Worm (Caenorhabditis elegans): Measurements from ENCODE around the gene C29F7.10.
A peak's percentile ranks its signal among the peaks of the same experiment; 100 is the strongest.

C29F7.10 gene

DNA sequence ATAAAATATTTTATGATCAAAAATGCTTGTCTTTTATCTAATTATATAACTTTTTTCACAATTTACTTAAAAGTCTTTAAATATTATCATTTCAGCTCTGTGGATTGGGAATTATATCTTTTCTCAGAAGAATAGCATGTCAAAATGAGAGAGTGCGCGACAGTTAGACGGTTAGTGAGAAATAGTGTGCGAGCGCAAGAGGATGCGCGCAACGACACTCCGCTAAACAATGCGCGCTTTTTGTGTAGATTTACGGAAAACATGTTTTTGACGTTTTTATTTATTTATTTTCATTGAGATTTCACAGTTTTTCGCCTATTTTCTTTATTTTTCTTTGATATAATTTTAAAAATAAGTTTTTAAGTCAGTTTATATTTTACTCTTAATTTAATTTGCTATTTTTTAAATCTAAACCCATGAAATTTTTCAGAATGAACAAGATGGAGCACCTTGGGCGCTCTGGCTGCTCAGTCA is 34.7 kb downstream of the C29F7.10 start, which contains the start of gene F02C12.3 (continued):
- peak; percentile 22 for TF ChIP-seq ceh-8 (GFP tag; optimal IDR thresholded peaks at IDR 0.05)
- peak; percentile 79 for TF ChIP-seq C16A3.4 (tag; optimal IDR thresholded peaks at IDR 0.05)
- no peak for TF ChIP-seq alr-1 (tag; optimal IDR thresholded peaks at IDR 0.05; ENCODE audit: borderline replicate concordance)
- peak; percentile 83 for TF ChIP-seq fos-1 (tag; optimal IDR thresholded peaks at IDR 0.05)
- TF ChIP-seq mdl-1 (tag; optimal IDR thresholded peaks at IDR 0.05) = peak in 1 of 2 experiments; percentile 82
- peak; percentile 88 for TF ChIP-seq irx-1 (tag; optimal IDR thresholded peaks at IDR 0.05)
- TF ChIP-seq F16B12.6 (tag; optimal IDR thresholded peaks at IDR 0.05) = peak; percentile 35
- TF ChIP-seq nhr-11 (tag; optimal IDR thresholded peaks at IDR 0.05) = peak; percentile 73
- peak in 1 of 2 experiments; percentile 75 for TF ChIP-seq ztf-11 (tag; optimal IDR thresholded peaks at IDR 0.05)
- no peak for TF ChIP-seq ces-1 (GFP tag; optimal IDR thresholded peaks at IDR 0.05)
- peak; percentile 89 for TF ChIP-seq isw-1 (GFP tag; IDR thresholded peaks at IDR 0.05)
- TF ChIP-seq zip-4 (GFP tag; optimal IDR thresholded peaks at IDR 0.05) = peak; percentile 72
- TF ChIP-seq fkh-10 (GFP tag; optimal IDR thresholded peaks at IDR 0.05) = no peak
- peak; percentile 56 for TF ChIP-seq sup-37 (GFP tag; optimal IDR thresholded peaks at IDR 0.05)
- peak; percentile 56 for TF ChIP-seq C04F5.9 (tag; optimal IDR thresholded peaks at IDR 0.05)
- peak; percentile 91 for TF ChIP-seq jun-1 (tag; optimal IDR thresholded peaks at IDR 0.05)
- peak; percentile 89 to 91 for TF ChIP-seq lsy-2 (tag; optimal IDR thresholded peaks at IDR 0.05)
- TF ChIP-seq nhr-77 (tag; optimal IDR thresholded peaks at IDR 0.05) = peak; percentile 21
- TF ChIP-seq pag-3 (tag; optimal IDR thresholded peaks at IDR 0.05; ENCODE audit: borderline replicate concordance, insufficient read depth) = peak; percentile 16
- peak; percentile 79 to 93 (median 83) for TF ChIP-seq ceh-82 (tag; optimal IDR thresholded peaks at IDR 0.05)
- TF ChIP-seq elt-2 (tag; optimal IDR thresholded peaks at IDR 0.05) = peak; percentile 80
- peak in 1 of 2 experiments; percentile 42 for TF ChIP-seq egl-27 (tag; optimal IDR thresholded peaks at IDR 0.05)
- TF ChIP-seq ama-1 (optimal IDR thresholded peaks at IDR 0.05) = peak; percentile 9
- peak; percentile 59 to 68 (median 66) for TF ChIP-seq dpl-1 (GFP tag; optimal IDR thresholded peaks at IDR 0.05)
- TF ChIP-seq dsc-1 (tag; optimal IDR thresholded peaks at IDR 0.05) = peak; percentile 95
- TF ChIP-seq lin-13 (GFP tag; optimal IDR thresholded peaks at IDR 0.05) = peak; percentile 78
- TF ChIP-seq nhr-28 (tag; optimal IDR thresholded peaks at IDR 0.05) = no peak
- peak; percentile 26 for TF ChIP-seq ceh-90 (tag; optimal IDR thresholded peaks at IDR 0.05)
- peak; percentile 96 for TF ChIP-seq lin-14 (GFP tag; optimal IDR thresholded peaks at IDR 0.05)
- peak; percentile 72 for TF ChIP-seq blmp-1 (tag; optimal IDR thresholded peaks at IDR 0.05)
- peak; percentile 83 to 91 for TF ChIP-seq efl-1 (optimal IDR thresholded peaks at IDR 0.05)
- peak; percentile 65 to 97 for TF ChIP-seq efl-1 (GFP tag; optimal IDR thresholded peaks at IDR 0.05 in 1 of 2)
- peak; percentile 93 for TF ChIP-seq xbp-1 (tag; optimal IDR thresholded peaks at IDR 0.05)
- no peak for TF ChIP-seq vab-15 (tag; optimal IDR thresholded peaks at IDR 0.05)
- peak; percentile 75 to 86 for TF ChIP-seq lin-35 (GFP tag; optimal IDR thresholded peaks at IDR 0.05)
- TF ChIP-seq tbx-2 (tag; optimal IDR thresholded peaks at IDR 0.05) = peak; percentile 94
- TF ChIP-seq tlp-1 (tag; optimal IDR thresholded peaks at IDR 0.05) = no peak
- TF ChIP-seq lin-39 (tag; optimal IDR thresholded peaks at IDR 0.05) = peak; percentile 85
- TF ChIP-seq efl-3 (GFP tag; optimal IDR thresholded peaks at IDR 0.05) = no peak
- no peak for TF ChIP-seq Y116A8C.19 (tag; optimal IDR thresholded peaks at IDR 0.05; ENCODE audit: borderline replicate concordance)
- TF ChIP-seq nhr-237 (tag; optimal IDR thresholded peaks at IDR 0.05) = peak; percentile 66
- TF ChIP-seq aly-2 (tag; optimal IDR thresholded peaks at IDR 0.05) = peak; percentile 68
- peak; percentile 71 for TF ChIP-seq ceh-88 (GFP tag; IDR thresholded peaks at IDR 0.05)

DNA sequence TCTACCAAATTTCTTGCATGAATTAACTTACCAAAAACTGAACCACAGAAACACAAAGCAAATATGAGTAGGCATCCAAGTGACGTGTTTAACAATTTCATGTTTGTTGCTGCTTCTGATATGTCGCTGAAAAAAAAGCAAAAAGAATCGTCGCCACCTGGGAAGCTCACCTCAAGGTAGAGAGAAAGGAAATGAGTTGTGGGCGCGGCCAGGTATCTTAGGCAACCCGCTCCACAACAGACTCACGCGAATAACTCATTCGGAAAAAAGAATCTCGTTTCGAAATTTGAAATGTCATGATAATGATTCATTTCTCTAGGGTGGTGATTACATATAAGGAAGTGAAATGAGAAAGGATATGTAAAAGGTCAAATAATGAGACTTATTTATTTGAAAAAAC is 36.3 kb downstream of the C29F7.10 start, which contains the start of gene irld-2:
Gene irld-2 (minus strand): TSS at position 101 of the 400 bp plus-strand sequence.
- TF ChIP-seq fkh-10 (GFP tag; optimal IDR thresholded peaks at IDR 0.05) = no peak
- TF ChIP-seq fkh-8 (tag; optimal IDR thresholded peaks at IDR 0.05) = peak; percentile 45
- TF ChIP-seq fkh-4 (tag; optimal IDR thresholded peaks at IDR 0.05; ENCODE audit: borderline replicate concordance) = no peak
- TF ChIP-seq efl-1 (optimal IDR thresholded peaks at IDR 0.05) = no peak
- peak in 1 of 2 experiments; percentile 70 for TF ChIP-seq efl-1 (GFP tag; optimal IDR thresholded peaks at IDR 0.05 in 1 of 2)
- TF ChIP-seq nhr-71 (tag; optimal IDR thresholded peaks at IDR 0.05) = no peak
- no peak for TF ChIP-seq nhr-12 (tag; optimal IDR thresholded peaks at IDR 0.05)
- TF ChIP-seq nhr-20 (tag; optimal IDR thresholded peaks at IDR 0.05) = no peak

All from whole organism, L1 larva.